Worm (Caenorhabditis elegans) whole organism, L4 larva: ENCODE data around the gene F48E8.8.
A peak's percentile ranks its signal among the peaks of the same experiment; 100 is the strongest.

ENCODE experiments used
- T20F7.1 ChIP-seq: fragments of 200-800 bp; sonication (Bioruptor generic); optimal IDR thresholded peaks from 2 replicates; lab custom pipeline; 2018; ENCODE audit warnings: mild to moderate bottlenecking, missing genetic modification characterization, missing compliant biosample characterization
- T26A8.4 ChIP-seq: fragments of 200-800 bp; sonication (Bioruptor generic); IDR thresholded peaks from 2 replicates; pipeline ENCODE4 v1.3.6; 2022; ENCODE audit warnings: missing genetic modification characterization, missing compliant biosample characterization
- Y105C5A.15 ChIP-seq: fragments of 200-800 bp; sonication (Bioruptor generic); IDR thresholded peaks from 2 replicates; pipeline ENCODE4 v1.3.6; 2022; ENCODE audit warnings: missing genetic modification characterization, missing compliant biosample characterization
- Y48G9A.11 ChIP-seq: fragments of 200-800 bp; sonication (Bioruptor generic); IDR thresholded peaks from 2 replicates; pipeline ENCODE4 v1.3.6; 2022; ENCODE audit warnings: missing genetic modification reagents, missing genetic modification characterization, missing compliant biosample characterization
- Y5F2A.4 ChIP-seq: fragments of 200-800 bp; sonication (Bioruptor generic); optimal IDR thresholded peaks from 2 replicates; lab custom pipeline; 2018; ENCODE audit warnings: mild to moderate bottlenecking, missing genetic modification characterization, missing compliant biosample characterization
- aha-1 ChIP-seq: fragments of 150-350 bp; peaks from one replicate; lab custom pipeline; 2014; ENCODE audit warnings: missing biosample characterization, missing genetic modification characterization
- aly-2 ChIP-seq: sonication (generic microtip); optimal IDR thresholded peaks from 2 replicates; lab custom pipeline; 2018; ENCODE audit warnings: missing biosample characterization, missing genetic modification characterization
- arid-1 ChIP-seq: fragments of 200-800 bp; sonication (Bioruptor generic); conservative IDR thresholded peaks from 2 replicates; pipeline ENCODE4 v1.3.6; 2022; ENCODE audit warnings: missing genetic modification reagents, missing genetic modification characterization, missing compliant biosample characterization
- attf-4 ChIP-seq: sonication (generic microtip); optimal IDR thresholded peaks from 3 replicates; lab custom pipeline; 2017; ENCODE audit warnings: missing biosample characterization, missing genetic modification characterization
- ceh-82 ChIP-seq: sonication (generic microtip); optimal IDR thresholded peaks from 2 replicates; lab custom pipeline; 2017; ENCODE audit warnings: missing biosample characterization, missing genetic modification characterization
- cey-2 ChIP-seq: sonication (generic microtip); optimal IDR thresholded peaks from 3 replicates; lab custom pipeline; 2017; ENCODE audit warnings: missing genetic modification characterization, mild to moderate bottlenecking, missing compliant biosample characterization, antibody characterized with exemption, borderline replicate concordance; ENCODE audit not compliant: insufficient read depth
- daf-16 ChIP-seq, 3 experiments: sonication (generic microtip); optimal IDR thresholded peaks; 2 replicates each; lab custom pipeline; 2016 to 2017; ENCODE audit warnings: missing genetic modification characterization in 3 of 3, missing genetic modification reagents in 3 of 3, mild to moderate bottlenecking in 2 of 3, missing compliant biosample characterization in 2 of 3, missing biosample characterization in 1 of 3, moderate library complexity in 1 of 3
- dmd-8 ChIP-seq: fragments of 200-800 bp; sonication (Bioruptor generic); IDR thresholded peaks from 2 replicates; pipeline ENCODE4 v1.3.6; 2022; ENCODE audit warnings: missing genetic modification characterization, missing compliant biosample characterization
- dpl-1 ChIP-seq: fragments of 150-350 bp; optimal IDR thresholded peaks from 2 replicates; lab custom pipeline; 2014; ENCODE audit warnings: missing biosample characterization, missing genetic modification reagents, missing genetic modification characterization
- egl-43 ChIP-seq: fragments of 200-800 bp; sonication (Bioruptor generic); IDR thresholded peaks from 2 replicates; pipeline ENCODE4 v1.3.6; 2022; ENCODE audit warnings: missing genetic modification reagents, missing genetic modification characterization, missing compliant biosample characterization
- fkh-10 ChIP-seq: fragments of 150-350 bp; optimal IDR thresholded peaks from 2 replicates; lab custom pipeline; 2014; ENCODE audit warnings: missing biosample characterization, missing genetic modification reagents, missing genetic modification characterization
- fos-1 ChIP-seq: fragments of 150-350 bp; optimal IDR thresholded peaks from 2 replicates; lab custom pipeline; 2014; ENCODE audit warnings: missing biosample characterization, missing genetic modification characterization
- gei-8 ChIP-seq: fragments of 200-800 bp; sonication (Bioruptor generic); optimal IDR thresholded peaks from 2 replicates; lab custom pipeline; 2018; ENCODE audit warnings: mild to moderate bottlenecking, missing genetic modification characterization, missing compliant biosample characterization
- hlh-11 ChIP-seq: fragments of 200-800 bp; sonication (Bioruptor generic); optimal IDR thresholded peaks from 2 replicates; lab custom pipeline; 2018; ENCODE audit warnings: mild to moderate bottlenecking, missing genetic modification characterization, missing compliant biosample characterization
- hlh-30 ChIP-seq: sonication (generic microtip); optimal IDR thresholded peaks from 2 replicates; lab custom pipeline; 2017; ENCODE audit warnings: antibody characterized with exemption, mild to moderate bottlenecking, missing genetic modification characterization, missing compliant biosample characterization; ENCODE audit not compliant: insufficient read depth
- hmg-1.1 ChIP-seq: fragments of 200-800 bp; sonication (Bioruptor generic); IDR thresholded peaks from 2 replicates; pipeline ENCODE4 v1.3.6; 2022; ENCODE audit warnings: missing genetic modification reagents, missing genetic modification characterization, missing compliant biosample characterization
- lim-7 ChIP-seq: fragments of 200-800 bp; sonication (Bioruptor generic); IDR thresholded peaks from 2 replicates; pipeline ENCODE4 v1.3.6; 2022; ENCODE audit warnings: missing genetic modification characterization, missing compliant biosample characterization
- lin-1 ChIP-seq: fragments of 200-800 bp; sonication (Bioruptor generic); IDR thresholded peaks from 2 replicates; pipeline ENCODE4 v1.3.6; 2022; ENCODE audit warnings: missing genetic modification reagents, missing genetic modification characterization, missing compliant biosample characterization
- lin-13 ChIP-seq: fragments of 150-350 bp; optimal IDR thresholded peaks from 2 replicates; lab custom pipeline; 2014; ENCODE audit warnings: missing biosample characterization, missing genetic modification reagents, missing genetic modification characterization
- lin-15B ChIP-seq: fragments of 150-350 bp; sonication (generic microtip); optimal IDR thresholded peaks from 3 replicates; lab custom pipeline; 2014; ENCODE audit warnings: missing biosample characterization, missing genetic modification characterization
- lin-29 ChIP-seq: fragments of 200-800 bp; sonication (Bioruptor generic); IDR thresholded peaks from 2 replicates; pipeline ENCODE4 v1.3.6; 2022; ENCODE audit warnings: missing genetic modification reagents, missing genetic modification characterization, missing compliant biosample characterization
- lin-39 ChIP-seq: fragments of 150-350 bp; optimal IDR thresholded peaks from 2 replicates; lab custom pipeline; 2014; ENCODE audit warnings: missing biosample characterization, missing genetic modification reagents, missing genetic modification characterization
- lir-3 ChIP-seq: sonication (generic microtip); optimal IDR thresholded peaks from 2 replicates; lab custom pipeline; 2016; ENCODE audit warnings: mild to moderate bottlenecking, missing genetic modification characterization, missing compliant biosample characterization
- madf-5 ChIP-seq, 2 experiments: fragments of 200-800 bp; sonication (Bioruptor generic); IDR thresholded peaks; 2 replicates each; pipeline ENCODE4 v1.3.6; 2022; ENCODE audit warnings: missing compliant biosample characterization in 2 of 2, missing genetic modification characterization in 2 of 2
- mep-1 ChIP-seq: fragments of 150-350 bp; sonication (generic microtip); optimal IDR thresholded peaks from 3 replicates; lab custom pipeline; 2014; ENCODE audit warnings: missing biosample characterization, missing genetic modification characterization
- mxl-2 ChIP-seq: fragments of 200-800 bp; sonication (Bioruptor generic); conservative IDR thresholded peaks from 2 replicates; pipeline ENCODE4 v1.3.6; 2022; ENCODE audit warnings: missing genetic modification reagents, missing genetic modification characterization, missing compliant biosample characterization
- mxl-3 ChIP-seq: fragments of 200-800 bp; sonication (Bioruptor generic); optimal IDR thresholded peaks from 2 replicates; lab custom pipeline; 2018; ENCODE audit warnings: mild to moderate bottlenecking, missing genetic modification characterization, missing compliant biosample characterization
- nhr-11 ChIP-seq: fragments of 150-350 bp; optimal IDR thresholded peaks from 2 replicates; lab custom pipeline; 2014; ENCODE audit warnings: missing biosample characterization, missing genetic modification characterization
- nhr-28 ChIP-seq: fragments of 150-350 bp; optimal IDR thresholded peaks from 2 replicates; lab custom pipeline; 2014; ENCODE audit warnings: missing biosample characterization, missing genetic modification characterization
- nhr-48 ChIP-seq: sonication (generic microtip); optimal IDR thresholded peaks from 2 replicates; lab custom pipeline; 2016; ENCODE audit warnings: mild to moderate bottlenecking, missing genetic modification characterization, missing compliant biosample characterization
- saeg-2 ChIP-seq: fragments of 200-800 bp; sonication (Bioruptor generic); IDR thresholded peaks from 2 replicates; pipeline ENCODE4 v1.3.6; 2022; ENCODE audit warnings: missing genetic modification reagents, missing genetic modification characterization, missing compliant biosample characterization
- sdz-12 ChIP-seq: fragments of 200-800 bp; sonication (Bioruptor generic); optimal IDR thresholded peaks from 2 replicates; lab custom pipeline; 2018; ENCODE audit warnings: mild to moderate bottlenecking, missing genetic modification characterization, missing compliant biosample characterization
- set-16 ChIP-seq: fragments of 200-800 bp; sonication (Bioruptor generic); IDR thresholded peaks from 2 replicates; pipeline ENCODE4 v1.3.6; 2022; ENCODE audit warnings: missing genetic modification reagents, missing genetic modification characterization, missing compliant biosample characterization
- snpc-4 ChIP-seq: fragments of 150-350 bp; optimal IDR thresholded peaks from 2 replicates; lab custom pipeline; 2014; ENCODE audit warnings: missing biosample characterization, missing genetic modification characterization
- spr-3 ChIP-seq: fragments of 200-800 bp; sonication (Bioruptor generic); optimal IDR thresholded peaks from 2 replicates; lab custom pipeline; 2018; ENCODE audit warnings: mild to moderate bottlenecking, missing genetic modification characterization, missing compliant biosample characterization
- vab-7 ChIP-seq: fragments of 200-800 bp; sonication (Bioruptor generic); IDR thresholded peaks from 2 replicates; pipeline ENCODE4 v1.3.6; 2022; ENCODE audit warnings: missing genetic modification reagents, missing genetic modification characterization, missing compliant biosample characterization
- zfp-3 ChIP-seq: fragments of 200-800 bp; sonication (Bioruptor generic); conservative IDR thresholded peaks from 2 replicates; pipeline ENCODE4 v1.3.6; 2022; ENCODE audit warnings: missing genetic modification reagents, missing genetic modification characterization, missing compliant biosample characterization
- zip-11 ChIP-seq: fragments of 200-800 bp; sonication (Bioruptor generic); IDR thresholded peaks from 2 replicates; pipeline ENCODE4 v1.3.6; 2022; ENCODE audit warnings: missing genetic modification characterization, missing compliant biosample characterization

F48E8.8 gene

DNA sequence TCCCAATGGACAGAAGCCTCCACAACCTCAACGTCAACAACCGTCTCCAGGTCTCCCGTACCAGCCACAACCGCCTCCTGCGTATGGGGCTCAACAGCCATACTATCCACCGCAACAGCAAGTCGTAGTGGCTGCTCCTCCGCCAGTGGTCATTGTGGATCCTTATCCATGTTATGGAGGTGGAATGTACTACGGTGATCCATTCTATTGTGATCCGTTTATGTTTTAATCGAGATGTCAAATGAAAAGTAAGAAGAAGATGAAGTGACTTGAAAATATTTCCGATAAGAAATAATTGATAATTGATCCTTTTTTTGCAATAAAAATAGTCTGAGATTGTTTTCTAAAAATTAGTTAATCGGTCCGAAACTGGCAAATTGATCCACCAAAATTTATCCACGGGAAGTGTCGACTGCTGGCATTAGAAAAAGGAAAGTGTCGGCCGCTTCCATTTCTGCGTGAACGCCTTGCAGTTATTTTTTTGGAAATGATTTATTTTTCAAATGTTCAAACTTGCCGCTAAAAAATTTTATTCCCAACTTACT is 29.3 kb upstream of the F48E8.8 start, which contains the start of the genes R02F2.6 and R02F2.5:
TSS of gene R02F2.6 (minus strand) at position 101 of the 545 bp plus-strand sequence.
TSS of gene R02F2.5 (plus strand) at position 495 of the 545 bp plus-strand sequence.
- TF ChIP-seq fkh-10 (GFP tag; lab: Kevin White, UChicago) (no peak), aha-1 (peak; percentile 83), set-16 (peak; percentile 48; the same call in 1 of the 2 replicates)

DNA sequence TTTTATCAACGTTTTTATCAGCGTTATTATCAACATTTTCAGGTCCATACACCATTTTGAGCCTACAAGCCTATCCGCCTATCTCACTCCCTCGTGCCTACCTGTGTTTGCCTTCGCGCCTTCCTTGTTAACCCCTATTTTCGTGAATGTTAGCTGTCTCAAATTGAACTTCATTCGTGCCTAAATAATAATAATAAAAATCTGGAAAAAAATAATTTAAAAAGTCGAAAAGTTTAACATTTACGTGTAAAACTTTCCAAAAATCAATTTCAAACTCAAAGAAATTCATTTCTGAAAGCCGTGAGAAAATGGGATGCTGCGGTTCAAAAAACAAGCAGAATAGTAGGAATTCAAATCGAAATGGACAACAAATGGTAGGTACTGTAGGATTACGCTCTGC is 28.4 kb upstream of the F48E8.8 start, which contains the start of gene R02F2.10:
TSS of gene R02F2.10 (plus strand) at position 301 of the 400 bp plus-strand sequence.
- TF ChIP-seq fkh-10 (GFP tag; lab: Kevin White, UChicago) (no peak), aha-1 (peak; percentile 48)
- TF ChIP-seq, all 104 proteins: peak for 1

ce11 chrIII:5474176-5474575 is 24.6 kb upstream of the F48E8.8 start, which contains the start of gene lon-1:
Gene lon-1, plus strand, starts transcription at chrIII:5474476.
- TF ChIP-seq lim-7 (no peak), cey-2 (tag; lab: Kevin White, UChicago) (no peak), mxl-3 (GFP tag; lab: Kevin White, UChicago) (peak; percentile 16)

ce11 chrIII:5472693-5473092 is 23.1 kb upstream of the F48E8.8 start:
- TF ChIP-seq dpl-1 (GFP tag; lab: Kevin White, UChicago) (peak; percentile 9), lin-39 (tag; lab: Kevin White, UChicago) (no peak), spr-3 (GFP tag; lab: Kevin White, UChicago) (no peak), vab-7 (GFP tag; lab: Robert Waterston, UW) (no peak), daf-16 (GFP tag; optimal IDR thresholded peaks at IDR 0.05; lab: Kevin White, UChicago) (no peak), daf-16 (tag; optimal IDR thresholded peaks at IDR 0.05; lab: Kevin White, UChicago) (no peak), lir-3 (no peak), mep-1 (tag; lab: Kevin White, UChicago) (no peak), gei-8 (GFP tag; lab: Kevin White, UChicago) (no peak), snpc-4 (tag; lab: Kevin White, UChicago) (no peak), nhr-48 (tag; lab: Kevin White, UChicago) (peak; percentile 74), cey-2 (tag; lab: Kevin White, UChicago) (no peak), nhr-11 (tag; lab: Kevin White, UChicago) (no peak), lin-29 (GFP tag; lab: Robert Waterston, UW) (no peak), sdz-12 (GFP tag; lab: Kevin White, UChicago) (no peak), mxl-2 (GFP tag; lab: Robert Waterston, UW) (no peak), saeg-2 (no peak), fkh-10 (GFP tag; lab: Kevin White, UChicago) (no peak), attf-4 (tag; lab: Kevin White, UChicago) (no peak), hlh-11 (tag; lab: Kevin White, UChicago) (peak; percentile 72), egl-43 (GFP tag; lab: Robert Waterston, UW) (no peak), lin-1 (GFP tag; lab: Robert Waterston, UW) (0 out of 2 replicates have a peak, but pooled peaks have one; percentile 51), hlh-30 (tag; lab: Kevin White, UChicago) (no peak), T20F7.1 (GFP tag; lab: Kevin White, UChicago) (no peak), madf-5 (GFP tag; IDR thresholded peaks at IDR 0.05; lab: Robert Waterston, UW) (no peak), zip-11 (GFP tag; lab: Robert Waterston, UW) (no peak), dmd-8 (GFP tag; lab: Robert Waterston, UW) (no peak), mxl-3 (GFP tag; lab: Kevin White, UChicago) (peak; percentile 58), hmg-1.1 (GFP tag; lab: Robert Waterston, UW) (no peak), Y5F2A.4 (no peak), Y105C5A.15 (no peak), lin-13 (GFP tag; lab: Kevin White, UChicago) (no peak), T26A8.4 (GFP tag; lab: Robert Waterston, UW) (0 out of 2 replicates have a peak, but pooled peaks have one; percentile 48), Y48G9A.11 (GFP tag; lab: Robert Waterston, UW) (no peak), zfp-3 (no peak), aly-2 (tag; lab: Kevin White, UChicago) (no peak), fos-1 (tag; lab: Kevin White, UChicago) (no peak), ceh-82 (tag; lab: Kevin White, UChicago) (no peak), arid-1 (GFP tag; lab: Robert Waterston, UW) (no peak), lin-15B (tag; lab: Kevin White, UChicago) (no peak), nhr-28 (tag; lab: Kevin White, UChicago) (peak; percentile 42)
